Fruit fly (Drosophila melanogaster): Measurements from ENCODE around the gene CG6204.

DNA sequence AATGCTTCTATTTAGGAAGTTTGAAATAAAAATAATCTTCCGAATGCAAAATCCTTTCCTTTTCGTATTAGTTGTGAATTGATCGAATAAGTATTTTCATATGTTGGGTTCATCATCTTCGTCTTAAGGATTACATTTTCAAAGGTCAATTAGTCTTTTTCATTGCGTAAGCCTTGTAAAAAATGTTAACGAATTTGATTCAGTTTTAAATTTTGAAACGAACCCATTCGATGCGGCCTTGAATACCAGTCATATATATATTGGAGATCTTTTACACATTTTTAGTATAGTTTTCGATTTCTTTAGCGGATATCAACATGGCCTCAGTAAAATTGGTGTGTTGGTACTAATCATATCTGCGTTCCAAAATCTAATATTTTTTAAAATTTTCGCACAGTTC, 35.0 kb downstream of the CG6204 start, which contains the start of gene Acp95EF:
- TF ChIP-seq CG3281 (GFP tag; optimal IDR thresholded peaks at IDR 0.05): no peak
- TF ChIP-seq H2.0 (GFP tag; IDR thresholded peaks at IDR 0.05): no peak
- TF ChIP-seq CG11456 (GFP tag; IDR thresholded peaks at IDR 0.05): no peak
- TF ChIP-seq otp (GFP tag; IDR thresholded peaks at IDR 0.05): no peak
- TF ChIP-seq CG30403 (GFP tag; optimal IDR thresholded peaks at IDR 0.05): no peak
